Fruit fly (Drosophila melanogaster) whole organism, embryonic: ENCODE measurements around the gene CG42335.

Source experiments
- CG10462 ChIP-seq: fragments of 200-800 bp; sonication (Bioruptor generic); optimal IDR thresholded peaks from 2 replicates; lab custom pipeline; 2016; ENCODE audit warnings: missing biosample characterization, missing genetic modification characterization
- CG11456 ChIP-seq: fragments of 200-800 bp; sonication (Bioruptor generic); IDR thresholded peaks from 3 replicates; pipeline ENCODE4 v1.3.6; 2022; ENCODE audit warnings: missing biosample characterization, missing genetic modification characterization
- CG12071 ChIP-seq: fragments of 200-800 bp; sonication (Bioruptor generic); optimal IDR thresholded peaks from 3 replicates; lab custom pipeline; 2018; ENCODE audit warnings: missing biosample characterization, mild to moderate bottlenecking, missing genetic modification characterization
- CG13123 ChIP-seq: fragments of 200-800 bp; sonication (Bioruptor generic); optimal IDR thresholded peaks from 2 replicates; lab custom pipeline; 2016; ENCODE audit warnings: missing biosample characterization, missing genetic modification characterization
- CG13296 ChIP-seq: fragments of 200-800 bp; sonication (Bioruptor generic); optimal IDR thresholded peaks from 3 replicates; lab custom pipeline; 2018; ENCODE audit warnings: missing biosample characterization, mild to moderate bottlenecking, missing genetic modification characterization
- CG13894 ChIP-seq: fragments of 200-800 bp; sonication (Bioruptor generic); optimal IDR thresholded peaks from 3 replicates; lab custom pipeline; 2018; ENCODE audit warnings: missing biosample characterization, mild to moderate bottlenecking, missing genetic modification characterization, moderate library complexity
- CG15601 ChIP-seq: fragments of 200-800 bp; sonication (Bioruptor generic); optimal IDR thresholded peaks from 3 replicates; lab custom pipeline; 2019; ENCODE audit warnings: missing biosample characterization, mild to moderate bottlenecking, missing genetic modification characterization, moderate library complexity
- CG16813 ChIP-seq: fragments of 200-800 bp; sonication (Bioruptor generic); IDR thresholded peaks from 3 replicates; pipeline ENCODE4 v1.3.6; 2022; ENCODE audit warnings: missing biosample characterization, missing genetic modification characterization; ENCODE audit not compliant: partially characterized antibody
- CG17568 ChIP-seq: fragments of 200-800 bp; sonication (Bioruptor generic); optimal IDR thresholded peaks from 2 replicates; lab custom pipeline; 2018; ENCODE audit warnings: missing biosample characterization, mild to moderate bottlenecking, missing genetic modification characterization, moderate library complexity
- CG2116 ChIP-seq: fragments of 200-800 bp; sonication (Bioruptor generic); optimal IDR thresholded peaks from 3 replicates; lab custom pipeline; 2018; ENCODE audit warnings: missing biosample characterization, mild to moderate bottlenecking, missing genetic modification characterization
- CG2120 ChIP-seq: fragments of 200-800 bp; sonication (Bioruptor generic); optimal IDR thresholded peaks from 3 replicates; lab custom pipeline; 2016; ENCODE audit warnings: missing biosample characterization, missing genetic modification characterization
- CG34422 ChIP-seq: fragments of 200-800 bp; sonication (Bioruptor generic); IDR thresholded peaks from 3 replicates; pipeline ENCODE4 v1.3.6; 2022; ENCODE audit warnings: missing biosample characterization, missing genetic modification characterization
- CG4617 ChIP-seq: fragments of 200-800 bp; sonication (Bioruptor generic); optimal IDR thresholded peaks from 3 replicates; lab custom pipeline; 2016; ENCODE audit warnings: missing biosample characterization, missing genetic modification characterization, borderline replicate concordance
- CG7372 ChIP-seq: fragments of 200-800 bp; sonication (Bioruptor generic); IDR thresholded peaks from 2 replicates; pipeline ENCODE4 v1.3.6; 2022; ENCODE audit warnings: missing biosample characterization, missing genetic modification characterization
- CG9437 ChIP-seq: fragments of 200-800 bp; sonication (Bioruptor generic); optimal IDR thresholded peaks from 2 replicates; lab custom pipeline; 2018; ENCODE audit warnings: missing biosample characterization, mild to moderate bottlenecking, missing genetic modification characterization
- CkIIα-i1 ChIP-seq: fragments of 200-800 bp; sonication (Bioruptor generic); IDR thresholded peaks from 2 replicates; pipeline ENCODE4 v1.3.6; 2022; ENCODE audit warnings: missing biosample characterization, missing genetic modification characterization
- Dip3 ChIP-seq: fragments of 200-800 bp; sonication (Bioruptor generic); optimal IDR thresholded peaks from 3 replicates; lab custom pipeline; 2016; ENCODE audit warnings: missing biosample characterization, missing genetic modification characterization
- E2f2 ChIP-seq: fragments of 200-800 bp; sonication (Bioruptor generic); IDR thresholded peaks from 2 replicates; pipeline ENCODE4 v1.3.6; 2022; ENCODE audit warnings: missing biosample characterization, missing genetic modification characterization
- Fer1 ChIP-seq: fragments of 200-800 bp; sonication (Bioruptor generic); optimal IDR thresholded peaks from 2 replicates; lab custom pipeline; 2017; ENCODE audit warnings: missing biosample characterization, mild to moderate bottlenecking, missing genetic modification characterization
- Hr78 ChIP-seq, 2 experiments: fragments of 200-800 bp in 1 of 2; fragments of >200 bp in 1 of 2; sonication (Bioruptor generic) in 1 of 2; optimal IDR thresholded peaks; 2 replicates each; lab custom pipeline; 2017 to 2019; ENCODE audit warnings: missing biosample characterization in 2 of 2, missing genetic modification characterization in 2 of 2, mild to moderate bottlenecking in 1 of 2, moderate library complexity in 1 of 2
- Med ChIP-seq: fragments of 200-800 bp; sonication (Bioruptor generic); peaks from one replicate; lab custom pipeline; 2016; ENCODE audit warnings: missing biosample characterization, missing genetic modification characterization, mild to moderate bottlenecking, inconsistent platforms, moderate library complexity
- Mrtf ChIP-seq: fragments of 200-800 bp; sonication (Bioruptor generic); IDR thresholded peaks from 3 replicates; pipeline ENCODE4 v1.3.6; 2022; ENCODE audit warnings: missing biosample characterization, missing genetic modification characterization
- Myb ChIP-seq: fragments of 200-800 bp; sonication (Bioruptor generic); optimal IDR thresholded peaks from 2 replicates; lab custom pipeline; 2016; ENCODE audit warnings: missing biosample characterization, missing genetic modification characterization
- Six4 ChIP-seq: fragments of 200-800 bp; sonication (Bioruptor generic); optimal IDR thresholded peaks from 2 replicates; lab custom pipeline; 2016; ENCODE audit warnings: missing biosample characterization, missing genetic modification characterization
- Sry-β ChIP-seq: fragments of 200-800 bp; sonication (Bioruptor generic); optimal IDR thresholded peaks from 2 replicates; lab custom pipeline; 2018; ENCODE audit warnings: missing biosample characterization, mild to moderate bottlenecking, missing genetic modification characterization, moderate library complexity
- bcd ChIP-seq: fragments of 200-800 bp; sonication (Bioruptor generic); optimal IDR thresholded peaks from 2 replicates; lab custom pipeline; 2017; ENCODE audit warnings: missing biosample characterization, mild to moderate bottlenecking, missing genetic modification characterization
- btn ChIP-seq: fragments of 200-800 bp; sonication (Bioruptor generic); optimal IDR thresholded peaks from 2 replicates; lab custom pipeline; 2016; ENCODE audit warnings: missing biosample characterization, missing genetic modification characterization
- chif ChIP-seq, 2 experiments: fragments of 200-800 bp; sonication (Bioruptor generic); optimal IDR thresholded peaks; 3 replicates each; lab custom pipeline; 2016; ENCODE audit warnings: missing biosample characterization in 2 of 2, missing genetic modification characterization in 2 of 2
- chn ChIP-seq: fragments of 200-800 bp; sonication (Bioruptor generic); optimal IDR thresholded peaks from 2 replicates; lab custom pipeline; 2016; ENCODE audit warnings: missing biosample characterization, missing genetic modification characterization
- ci ChIP-seq: fragments of 200-800 bp; sonication (Bioruptor generic); IDR thresholded peaks from 3 replicates; pipeline ENCODE4 v1.3.6; 2022; ENCODE audit warnings: missing biosample characterization, missing genetic modification characterization
- dan ChIP-seq: fragments of 200-800 bp; sonication (Bioruptor generic); IDR thresholded peaks from 2 replicates; pipeline ENCODE4 v1.3.6; 2022; ENCODE audit warnings: missing biosample characterization, missing genetic modification characterization
- disco-r ChIP-seq: fragments of 200-800 bp; sonication (Bioruptor generic); optimal IDR thresholded peaks from 2 replicates; lab custom pipeline; 2016; ENCODE audit warnings: missing biosample characterization, missing genetic modification characterization
- dmrt11E ChIP-seq: fragments of 200-800 bp; sonication (Bioruptor generic); optimal IDR thresholded peaks from 3 replicates; lab custom pipeline; 2018; ENCODE audit warnings: missing biosample characterization, mild to moderate bottlenecking, missing genetic modification characterization, moderate library complexity
- emc ChIP-seq: fragments of 200-800 bp; sonication (Bioruptor generic); optimal IDR thresholded peaks from 2 replicates; lab custom pipeline; 2016; ENCODE audit warnings: missing biosample characterization, missing genetic modification characterization
- en ChIP-seq: fragments of 200-800 bp; sonication (Bioruptor generic); optimal IDR thresholded peaks from 2 replicates; lab custom pipeline; 2016; ENCODE audit warnings: missing biosample characterization, missing genetic modification characterization
- h ChIP-seq: fragments of >200 bp; optimal IDR thresholded peaks from 2 replicates; lab custom pipeline; 2017
- hth ChIP-seq: fragments of >200 bp; optimal IDR thresholded peaks from 2 replicates; lab custom pipeline; 2017; ENCODE audit warnings: inconsistent platforms
- nom ChIP-seq: fragments of 200-800 bp; sonication (Bioruptor generic); optimal IDR thresholded peaks from 2 replicates; lab custom pipeline; 2017; ENCODE audit warnings: missing biosample characterization, missing genetic modification characterization, mild to moderate bottlenecking, moderate library complexity, missing genetic modification reagents
- org-1 ChIP-seq: fragments of 200-800 bp; sonication (Bioruptor generic); optimal IDR thresholded peaks from 2 replicates; lab custom pipeline; 2017; ENCODE audit warnings: missing biosample characterization, missing genetic modification characterization
- phol ChIP-seq: fragments of 200-800 bp; sonication (Bioruptor generic); optimal IDR thresholded peaks from 3 replicates; lab custom pipeline; 2018; ENCODE audit warnings: missing biosample characterization, mild to moderate bottlenecking, missing genetic modification characterization, moderate library complexity
- pros ChIP-seq: fragments of 200-800 bp; sonication (Bioruptor generic); optimal IDR thresholded peaks from 3 replicates; lab custom pipeline; 2019; ENCODE audit warnings: missing biosample characterization, mild to moderate bottlenecking, missing genetic modification characterization, moderate library complexity
- pzg ChIP-seq: fragments of 200-800 bp; sonication (Bioruptor generic); optimal IDR thresholded peaks from 3 replicates; lab custom pipeline; 2018; ENCODE audit warnings: missing biosample characterization, mild to moderate bottlenecking, missing genetic modification characterization, moderate library complexity
- ranshi ChIP-seq: fragments of 200-800 bp; sonication (Bioruptor generic); IDR thresholded peaks from 2 replicates; pipeline ENCODE4 v1.3.6; 2022; ENCODE audit warnings: missing biosample characterization, missing genetic modification characterization
- sc ChIP-seq, 3 experiments: fragments of >200 bp in 2 of 3; fragments of 200-800 bp in 1 of 3; sonication (Bioruptor generic) in 1 of 3; optimal IDR thresholded peaks; 2 replicates in 2 of 3; 3 replicates in 1 of 3; lab custom pipeline; 2017; ENCODE audit warnings: mild to moderate bottlenecking in 1 of 3, missing biosample characterization in 1 of 3, missing genetic modification characterization in 1 of 3, missing genetic modification reagents in 1 of 3
- sens ChIP-seq: fragments of 200-800 bp; sonication (Bioruptor generic); peaks from one replicate; lab custom pipeline; 2016; ENCODE audit warnings: missing biosample characterization, missing genetic modification characterization
- sens-2 ChIP-seq: fragments of 200-800 bp; sonication (Bioruptor generic); IDR thresholded peaks from 2 replicates; pipeline ENCODE4 v1.3.6; 2022; ENCODE audit warnings: missing biosample characterization, missing genetic modification characterization
- slbo ChIP-seq: fragments of 200-800 bp; sonication (Bioruptor generic); IDR thresholded peaks from 2 replicates; pipeline ENCODE4 v1.3.6; 2022; ENCODE audit warnings: missing biosample characterization, missing genetic modification characterization
- ssp ChIP-seq: fragments of 200-800 bp; sonication (Bioruptor generic); IDR thresholded peaks from 2 replicates; pipeline ENCODE4 v1.3.6; 2022; ENCODE audit warnings: missing biosample characterization, missing genetic modification characterization
- sug ChIP-seq: fragments of 200-800 bp; optimal IDR thresholded peaks from 2 replicates; lab custom pipeline; 2019; ENCODE audit warnings: missing biosample characterization, mild to moderate bottlenecking, missing genetic modification characterization, moderate library complexity
- tap ChIP-seq: fragments of 200-800 bp; optimal IDR thresholded peaks from 3 replicates; lab custom pipeline; 2019; ENCODE audit warnings: missing biosample characterization, mild to moderate bottlenecking, missing genetic modification characterization, moderate library complexity
- tna ChIP-seq: fragments of 200-800 bp; sonication (Bioruptor generic); IDR thresholded peaks from 2 replicates; pipeline ENCODE4 v1.3.6; 2022; ENCODE audit warnings: missing biosample characterization, missing genetic modification characterization; ENCODE audit not compliant: partially characterized antibody
- vvl ChIP-seq: fragments of 200-800 bp; sonication (Bioruptor generic); IDR thresholded peaks from 2 replicates; pipeline ENCODE4 v1.3.6; 2022; ENCODE audit warnings: missing biosample characterization, missing genetic modification characterization

CG42335 gene

dm6 chr3R:21777660-21778059 lies 19.1 kb downstream of the CG42335 start, which contains the start of gene Polr1H (continued):
- peak; percentile 21 for TF ChIP-seq CG2116
- TF ChIP-seq phol (tag; lab: Kevin White, UChicago), result no peak
- no peak for TF ChIP-seq CG17568
- TF ChIP-seq CG15601 (tag; lab: Kevin White, UChicago), result no peak
- no peak for TF ChIP-seq h (lab: Kevin White, UChicago)
- no peak for TF ChIP-seq CG12071 (GFP tag; lab: Kevin White, UChicago)
- no peak for TF ChIP-seq en (GFP tag; lab: Kevin White, UChicago)
- TF ChIP-seq Hr78 (GFP tag; optimal IDR thresholded peaks at IDR 0.05; lab: Kevin White, UChicago), result no peak
- TF ChIP-seq CG2120 (GFP tag; lab: Kevin White, UChicago), result no peak
- peak; percentile 91 for TF ChIP-seq pzg (GFP tag; lab: Kevin White, UChicago)
- no peak for TF ChIP-seq chif (GFP tag; optimal IDR thresholded peaks at IDR 0.05; lab: Kevin White, UChicago)
- no peak for TF ChIP-seq pros (GFP tag; lab: Kevin White, UChicago)
- no peak for TF ChIP-seq disco-r (GFP tag; lab: Kevin White, UChicago)
- peak; percentile 36; the same call in 1 of the 2 replicates for TF ChIP-seq vvl (GFP tag; lab: Robert Waterston, UW)
- TF ChIP-seq Sry-β (GFP tag; lab: Kevin White, UChicago), result no peak
- TF ChIP-seq Mrtf (GFP tag; lab: Robert Waterston, UW), result no peak
- TF ChIP-seq sc (optimal IDR thresholded peaks at IDR 0.05; lab: Kevin White, UChicago), result no peak
- TF ChIP-seq sc (GFP tag; optimal IDR thresholded peaks at IDR 0.05; lab: Kevin White, UChicago), result no peak
- no peak for TF ChIP-seq Dip3 (GFP tag; lab: Kevin White, UChicago)
- TF ChIP-seq CG13123 (GFP tag; lab: Kevin White, UChicago), result no peak
- TF ChIP-seq CkIIα-i1 (GFP tag; lab: Robert Waterston, UW), result no peak
- peak; percentile 68 for TF ChIP-seq Med (GFP tag; lab: Kevin White, UChicago)
- no peak for TF ChIP-seq emc (GFP tag; lab: Kevin White, UChicago)
- TF ChIP-seq ci (GFP tag; lab: Robert Waterston, UW), result no peak
- TF ChIP-seq CG16813 (GFP tag; lab: Robert Waterston, UW), result no peak
- no peak for TF ChIP-seq ranshi (GFP tag; lab: Robert Waterston, UW)
- TF ChIP-seq CG7372 (GFP tag; lab: Robert Waterston, UW), result no peak
- TF ChIP-seq CG11456 (GFP tag; lab: Robert Waterston, UW), result no peak
- no peak for TF ChIP-seq org-1 (GFP tag; lab: Kevin White, UChicago)
- no peak for TF ChIP-seq tna (GFP tag; lab: Robert Waterston, UW)
- no peak for TF ChIP-seq nom (GFP tag; lab: Kevin White, UChicago)
- TF ChIP-seq chn (GFP tag; lab: Kevin White, UChicago), result no peak
- TF ChIP-seq hth (lab: Kevin White, UChicago), result no peak
- no peak for TF ChIP-seq sug (tag; lab: Kevin White, UChicago)
- TF ChIP-seq CG34422, result no peak
- TF ChIP-seq Six4 (GFP tag; lab: Kevin White, UChicago), result no peak
- TF ChIP-seq sens-2, result no peak
- no peak for TF ChIP-seq CG9437 (GFP tag; lab: Kevin White, UChicago)
- TF ChIP-seq Myb (GFP tag; lab: Kevin White, UChicago), result peak; percentile 78
- TF ChIP-seq sens (GFP tag; lab: Kevin White, UChicago), result peak; percentile 90
- peak; percentile 87 for TF ChIP-seq E2f2 (GFP tag; lab: Robert Waterston, UW)
- TF ChIP-seq tap (tag; lab: Kevin White, UChicago), result no peak
- TF ChIP-seq btn, result no peak
- TF ChIP-seq dan (GFP tag; lab: Robert Waterston, UW), result no peak
- TF ChIP-seq CG13894 (tag; lab: Kevin White, UChicago), result no peak
- TF ChIP-seq slbo (GFP tag; lab: Robert Waterston, UW), result no peak
- no peak for TF ChIP-seq CG13296 (GFP tag; lab: Kevin White, UChicago)
- no peak for TF ChIP-seq ssp (GFP tag; lab: Robert Waterston, UW)
- no peak for TF ChIP-seq dmrt11E
- TF ChIP-seq CG10462 (GFP tag; lab: Kevin White, UChicago), result no peak
- no peak for TF ChIP-seq bcd (GFP tag; lab: Kevin White, UChicago)
- peak; percentile 23 for TF ChIP-seq CG4617 (GFP tag; lab: Kevin White, UChicago)
- peak; percentile 41 for TF ChIP-seq Fer1 (GFP tag; lab: Kevin White, UChicago)
